Fruit fly (Drosophila melanogaster) whole organism, wandering third instar larva: ENCODE data around the gene Pex14.

Source experiments
- Mio ChIP-seq: sonication (Bioruptor generic); optimal IDR thresholded peaks from 2 replicates; lab custom pipeline; 2016; ENCODE audit warnings: missing biosample characterization, missing genetic modification characterization
- OdsH ChIP-seq: fragments of 200-800 bp; sonication (Bioruptor generic); optimal IDR thresholded peaks from 2 replicates; lab custom pipeline; 2016; ENCODE audit warnings: missing biosample characterization, mild to moderate bottlenecking, missing genetic modification characterization
- Rel ChIP-seq, 2 experiments: fragments of 200-800 bp; sonication (Bioruptor generic) in 1 of 2; optimal IDR thresholded peaks; 2 replicates in 1 of 2; 3 replicates in 1 of 2; lab custom pipeline; 2016 to 2019; ENCODE audit warnings: mild to moderate bottlenecking in 2 of 2, missing biosample characterization in 2 of 2, missing genetic modification characterization in 2 of 2, moderate library complexity in 1 of 2
- Vsx2 ChIP-seq: fragments of 200-300, 225-300 bp; sonication (Bioruptor generic); optimal IDR thresholded peaks from 2 replicates; lab custom pipeline; 2018; ENCODE audit warnings: missing biosample characterization, missing genetic modification characterization; ENCODE audit not compliant: partially characterized antibody
- dsf ChIP-seq: sonication (Bioruptor generic); optimal IDR thresholded peaks from 2 replicates; lab custom pipeline; 2016; ENCODE audit warnings: missing biosample characterization, missing genetic modification characterization, borderline replicate concordance
- fru ChIP-seq: fragments of 200-800 bp; sonication (Bioruptor generic); optimal IDR thresholded peaks from 3 replicates; lab custom pipeline; 2016; ENCODE audit warnings: missing biosample characterization, mild to moderate bottlenecking, missing genetic modification characterization
- h ChIP-seq: fragments of 200-800 bp; sonication (Bioruptor generic); optimal IDR thresholded peaks from 3 replicates; lab custom pipeline; 2016; ENCODE audit warnings: missing biosample characterization, mild to moderate bottlenecking, missing genetic modification characterization
- lola ChIP-seq: fragments of >200 bp; optimal IDR thresholded peaks from 2 replicates; lab custom pipeline; 2017; ENCODE audit warnings: missing biosample characterization, missing genetic modification characterization
- pan ChIP-seq: fragments of >200 bp; optimal IDR thresholded peaks from 2 replicates; lab custom pipeline; 2017
- psq ChIP-seq: fragments of 200-800 bp; sonication (Bioruptor generic); optimal IDR thresholded peaks from 3 replicates; lab custom pipeline; 2017; ENCODE audit warnings: missing biosample characterization, mild to moderate bottlenecking, missing genetic modification characterization, moderate library complexity
- usp ChIP-seq: fragments of >200 bp; optimal IDR thresholded peaks from 2 replicates; lab custom pipeline; 2017; ENCODE audit warnings: missing biosample characterization, missing genetic modification characterization

- TF ChIP-seq h (GFP tag; lab: Kevin White, UChicago) (no peak), pan (lab: Kevin White, UChicago) (no peak), Vsx2 (GFP tag; lab: Kevin White, UChicago) (no peak), dsf (GFP tag; lab: Kevin White, UChicago) (no peak), fru (GFP tag; lab: Kevin White, UChicago) (no peak), Mio (GFP tag; lab: Kevin White, UChicago) (no peak), Rel (GFP tag; optimal IDR thresholded peaks at IDR 0.05; lab: Kevin White, UChicago) (no peak), Rel (tag; optimal IDR thresholded peaks at IDR 0.05; lab: Kevin White, UChicago) (no peak), usp (GFP tag; lab: Kevin White, UChicago) (no peak), OdsH (GFP tag; lab: Kevin White, UChicago) (no peak), lola (GFP tag; lab: Kevin White, UChicago) (no peak), psq (GFP tag; lab: Kevin White, UChicago) (no peak)
Measured at dm6 chr3L:20769350-20769749, 9.2 kb upstream of the Pex14 start, which contains the start of the genes CG4074 and CG4186.
